Worm (Caenorhabditis elegans) whole organism, L1 larva: ENCODE measurements around the gene fbxa-19.

Experiments
- aha-1 ChIP-seq: fragments of 150-350 bp; optimal IDR thresholded peaks from 2 replicates; lab custom pipeline; 2014; ENCODE audit warnings: missing biosample characterization, missing genetic modification characterization
- alr-1 ChIP-seq: fragments of 200-800 bp; sonication (Bioruptor generic); optimal IDR thresholded peaks from 2 replicates; lab custom pipeline; 2018; ENCODE audit warnings: borderline replicate concordance, mild to moderate bottlenecking, missing genetic modification characterization, missing compliant biosample characterization
- aly-2 ChIP-seq: fragments of 150-350 bp; optimal IDR thresholded peaks from 2 replicates; lab custom pipeline; 2014; ENCODE audit warnings: missing biosample characterization, missing genetic modification characterization
- dsc-1 ChIP-seq: sonication (generic microtip); optimal IDR thresholded peaks from 2 replicates; lab custom pipeline; 2016; ENCODE audit warnings: mild to moderate bottlenecking, missing genetic modification characterization, missing compliant biosample characterization
- egl-27 ChIP-seq, 2 experiments: fragments of 150-350 bp in 1 of 2; sonication (generic microtip); optimal IDR thresholded peaks; 3 replicates each; lab custom pipeline; 2017 to 2018; ENCODE audit warnings: missing biosample characterization in 2 of 2, missing genetic modification characterization in 2 of 2, missing genetic modification reagents in 2 of 2
- elt-3 ChIP-seq, 6 experiments: fragments of 150-350 bp in 1 of 6; sonication (generic microtip); optimal IDR thresholded peaks; 2 replicates each; lab custom pipeline; 2017 to 2018; ENCODE audit warnings: missing biosample characterization in 6 of 6, missing genetic modification characterization in 6 of 6, inconsistent platforms in 1 of 6
- ets-5 ChIP-seq: fragments of 200-800 bp; sonication (Bioruptor generic); IDR thresholded peaks from 2 replicates; pipeline ENCODE4 v1.3.6; 2022; ENCODE audit warnings: missing genetic modification characterization, missing compliant biosample characterization
- isw-1 ChIP-seq: fragments of 200-800 bp; sonication (Bioruptor generic); IDR thresholded peaks from 2 replicates; pipeline ENCODE4 v1.3.6; 2022; ENCODE audit warnings: missing genetic modification characterization, missing compliant biosample characterization
- lin-15B ChIP-seq: fragments of 150-350 bp; sonication (generic microtip); optimal IDR thresholded peaks from 3 replicates; lab custom pipeline; 2014; ENCODE audit warnings: missing biosample characterization, missing genetic modification characterization
- lin-35 ChIP-seq, 2 experiments: fragments of 150-350 bp; optimal IDR thresholded peaks; 2 replicates each; lab custom pipeline; 2014; ENCODE audit warnings: missing biosample characterization in 2 of 2, missing genetic modification characterization in 2 of 2, missing genetic modification reagents in 2 of 2
- lir-3 ChIP-seq: sonication (generic microtip); optimal IDR thresholded peaks from 2 replicates; lab custom pipeline; 2016; ENCODE audit warnings: mild to moderate bottlenecking, missing genetic modification characterization, moderate library complexity, missing compliant biosample characterization; ENCODE audit not compliant: poor library complexity
- nhr-237 ChIP-seq: fragments of 150-350 bp; optimal IDR thresholded peaks from 2 replicates; lab custom pipeline; 2014; ENCODE audit warnings: missing biosample characterization, missing genetic modification characterization
- nhr-90 ChIP-seq: sonication (generic microtip); optimal IDR thresholded peaks from 2 replicates; lab custom pipeline; 2016; ENCODE audit warnings: mild to moderate bottlenecking, missing genetic modification characterization, missing compliant biosample characterization; ENCODE audit not compliant: poor library complexity
- unc-98 ChIP-seq: fragments of 200-800 bp; sonication (Bioruptor generic); IDR thresholded peaks from 2 replicates; pipeline ENCODE4 v1.3.6; 2022; ENCODE audit warnings: missing genetic modification characterization, missing compliant biosample characterization

DNA sequence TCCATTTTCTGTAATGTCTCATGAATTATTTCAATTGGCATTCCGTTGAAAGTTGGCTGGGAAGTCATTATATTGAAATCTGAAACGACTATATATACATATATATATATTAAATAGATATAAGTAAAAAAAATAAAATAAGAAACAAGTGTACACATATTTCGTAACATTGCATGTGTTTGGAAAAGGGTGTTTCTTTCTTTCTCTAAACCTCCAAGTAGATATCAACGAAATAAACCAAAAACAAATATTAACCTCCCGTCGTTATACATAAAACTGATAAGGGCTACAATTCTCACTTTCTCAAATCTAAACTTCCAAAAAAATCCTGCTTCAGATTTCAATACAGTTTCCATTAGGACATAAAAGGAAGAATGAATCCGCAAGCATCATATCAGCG, 7.0 kb upstream of the fbxa-19 start, which contains the start of gene fbxa-79:
- TF ChIP-seq elt-3 (tag; optimal IDR thresholded peaks at IDR 0.05; lab: Kevin White, UChicago) (no peak), lir-3 (tag; lab: Kevin White, UChicago) (no peak), isw-1 (GFP tag; lab: Robert Waterston, UW) (no peak), aly-2 (no peak), unc-98 (GFP tag; lab: Robert Waterston, UW) (no peak), nhr-90 (tag; lab: Kevin White, UChicago) (no peak), alr-1 (tag; lab: Kevin White, UChicago) (no peak), ets-5 (GFP tag; lab: Robert Waterston, UW) (no peak), egl-27 (tag; optimal IDR thresholded peaks at IDR 0.05; lab: Kevin White, UChicago) (no peak), aha-1 (no peak), dsc-1 (tag; lab: Kevin White, UChicago) (no peak), nhr-237 (tag; lab: Kevin White, UChicago) (no peak), lin-15B (tag; lab: Kevin White, UChicago) (no peak), lin-35 (GFP tag; optimal IDR thresholded peaks at IDR 0.05; lab: Kevin White, UChicago) (no peak)
